Fruit fly (Drosophila melanogaster): ENCODE data around the gene Tmtc1.

Tmtc1 gene

DNA sequence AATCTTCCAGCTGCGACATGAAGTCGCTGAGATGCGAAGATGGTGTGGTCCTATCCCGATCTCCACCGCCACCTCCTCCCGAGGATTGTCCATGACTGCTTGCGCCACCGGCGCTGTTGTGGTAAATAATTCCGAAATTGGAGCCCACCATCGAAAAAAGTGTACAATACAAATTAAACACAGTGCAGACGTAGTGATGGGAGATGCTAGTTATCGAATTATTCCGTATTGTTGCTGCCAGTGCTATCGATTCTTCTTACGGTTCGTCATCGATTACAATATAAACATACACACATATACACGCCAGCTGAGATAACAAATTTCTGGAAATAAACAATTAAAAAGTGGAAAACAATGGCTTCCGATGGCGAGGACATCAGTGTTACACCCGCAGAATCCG, 90.1 kb downstream of the Tmtc1 start, which contains the start of the genes Taf10b and Taf10 (continued):
- TF ChIP-seq dpn (GFP tag; optimal IDR thresholded peaks at IDR 0.05) = no peak
- TF ChIP-seq CG32767 (GFP tag; IDR thresholded peaks at IDR 0.05) = 0 out of 2 replicates have a peak, but pooled peaks have one; percentile 48
- no peak for TF ChIP-seq Nf-YB (GFP tag; optimal IDR thresholded peaks at IDR 0.05)
- TF ChIP-seq schlank (tag; optimal IDR thresholded peaks at IDR 0.05) = no peak
- TF ChIP-seq croc (GFP tag; conservative IDR thresholded peaks at IDR 0.05) = no peak
- TF ChIP-seq NfI (GFP tag; optimal IDR thresholded peaks at IDR 0.05) = no peak
- TF ChIP-seq CG12236 (GFP tag; optimal IDR thresholded peaks at IDR 0.05) = no peak
- peak; percentile 25 for TF ChIP-seq nmo (GFP tag; optimal IDR thresholded peaks at IDR 0.05)
- no peak for TF ChIP-seq CG6765 (GFP tag; optimal IDR thresholded peaks at IDR 0.05)
- no peak for TF ChIP-seq Ets65A (GFP tag)
- no peak for TF ChIP-seq pum (GFP tag; optimal IDR thresholded peaks at IDR 0.05)
- TF ChIP-seq CG30431 (GFP tag; optimal IDR thresholded peaks at IDR 0.05) = no peak
- no peak for TF ChIP-seq CG8089 (GFP tag; optimal IDR thresholded peaks at IDR 0.05)
- TF ChIP-seq CG7556 (GFP tag; optimal IDR thresholded peaks at IDR 0.05) = no peak
- no peak for TF ChIP-seq Hmx (GFP tag; optimal IDR thresholded peaks at IDR 0.05)
- no peak for TF ChIP-seq da (GFP tag; optimal IDR thresholded peaks at IDR 0.05)
- TF ChIP-seq CG18764 (GFP tag; optimal IDR thresholded peaks at IDR 0.05) = no peak
- TF ChIP-seq insv (GFP tag; optimal IDR thresholded peaks at IDR 0.05) = no peak
- TF ChIP-seq CG1603 (tag; optimal IDR thresholded peaks at IDR 0.05) = peak; percentile 62
- no peak for TF ChIP-seq CG30403 (GFP tag; optimal IDR thresholded peaks at IDR 0.05)
- TF ChIP-seq psq (GFP tag; optimal IDR thresholded peaks at IDR 0.05) = no peak
- no peak for TF ChIP-seq gsb (GFP tag; IDR thresholded peaks at IDR 0.05)
- TF ChIP-seq MESR4 (GFP tag; optimal IDR thresholded peaks at IDR 0.05) = peak; percentile 89
- no peak for TF ChIP-seq sima (GFP tag; optimal IDR thresholded peaks at IDR 0.05)
- no peak for TF ChIP-seq Hand (GFP tag; optimal IDR thresholded peaks at IDR 0.05)
- no peak for TF ChIP-seq CG11456 (GFP tag; IDR thresholded peaks at IDR 0.05)
- TF ChIP-seq Rx (GFP tag; IDR thresholded peaks at IDR 0.05) = no peak
- TF ChIP-seq CG2116 (GFP tag; optimal IDR thresholded peaks at IDR 0.05) = peak; percentile 84
- TF ChIP-seq Poxn (GFP tag; IDR thresholded peaks at IDR 0.05) = no peak
- no peak for TF ChIP-seq crol (GFP tag; IDR thresholded peaks at IDR 0.05)
- peak; percentile 19 for TF ChIP-seq B-H2 (GFP tag; optimal IDR thresholded peaks at IDR 0.05)
- no peak for TF ChIP-seq CkIIα-i1 (GFP tag; IDR thresholded peaks at IDR 0.05)
- no peak for TF ChIP-seq CG43689 (GFP tag; IDR thresholded peaks at IDR 0.05)
- no peak for TF ChIP-seq CG6254 (GFP tag; optimal IDR thresholded peaks at IDR 0.05)
- no peak for TF ChIP-seq sim (GFP tag; IDR thresholded peaks at IDR 0.05)
- TF ChIP-seq CG13296 (GFP tag; optimal IDR thresholded peaks at IDR 0.05) = peak; percentile 41
- TF ChIP-seq phol (tag; optimal IDR thresholded peaks at IDR 0.05) = peak; percentile 1
- TF ChIP-seq CG6854 (GFP tag; optimal IDR thresholded peaks at IDR 0.05) = no peak
- TF ChIP-seq CG14050 (GFP tag; IDR thresholded peaks at IDR 0.05) = no peak
- TF ChIP-seq CG16813 (GFP tag; IDR thresholded peaks at IDR 0.05; ENCODE audit: partially characterized antibody) = peak; percentile 73
- TF ChIP-seq mam (GFP tag; optimal IDR thresholded peaks at IDR 0.05) = no peak
- TF ChIP-seq Opbp (GFP tag; IDR thresholded peaks at IDR 0.05; ENCODE audit: partially characterized antibody) = peak; percentile 90
- TF ChIP-seq bsh (GFP tag; optimal IDR thresholded peaks at IDR 0.05) = peak in 1 of 2 experiments; percentile 3
- no peak for TF ChIP-seq E2f1 (GFP tag; IDR thresholded peaks at IDR 0.05)
- TF ChIP-seq nerfin-1 (tag; optimal IDR thresholded peaks at IDR 0.05) = no peak
- TF ChIP-seq pzg (GFP tag; optimal IDR thresholded peaks at IDR 0.05) = peak; percentile 76
- TF ChIP-seq HmgD (GFP tag; optimal IDR thresholded peaks at IDR 0.05) = no peak
- TF ChIP-seq Tbp (GFP tag; optimal IDR thresholded peaks at IDR 0.05) = no peak
- no peak for TF ChIP-seq B-H1 (GFP tag; IDR thresholded peaks at IDR 0.05)
- TF ChIP-seq aop (GFP tag; IDR thresholded peaks at IDR 0.05) = no peak
- no peak for TF ChIP-seq CG9876 (GFP tag; optimal IDR thresholded peaks at IDR 0.05)
- TF ChIP-seq pnt (GFP tag; optimal IDR thresholded peaks at IDR 0.05) = no peak
- TF ChIP-seq zfh1 (GFP tag; IDR thresholded peaks at IDR 0.05) = no peak
